Worm (Caenorhabditis elegans) whole organism, L4/young adult: ENCODE measurements around the gene ucp-4.

Experiments used
- W03F9.2 ChIP-seq: fragments of 150-350 bp; optimal IDR thresholded peaks from 2 replicates; lab custom pipeline; 2014; ENCODE audit warnings: missing biosample characterization, missing genetic modification characterization
- him-1 ChIP-seq: sonication (generic microtip); optimal IDR thresholded peaks from 2 replicates; lab custom pipeline; 2016; ENCODE audit warnings: missing genotype, missing genetic modification reagents, missing genetic modification characterization, missing compliant biosample characterization

DNA sequence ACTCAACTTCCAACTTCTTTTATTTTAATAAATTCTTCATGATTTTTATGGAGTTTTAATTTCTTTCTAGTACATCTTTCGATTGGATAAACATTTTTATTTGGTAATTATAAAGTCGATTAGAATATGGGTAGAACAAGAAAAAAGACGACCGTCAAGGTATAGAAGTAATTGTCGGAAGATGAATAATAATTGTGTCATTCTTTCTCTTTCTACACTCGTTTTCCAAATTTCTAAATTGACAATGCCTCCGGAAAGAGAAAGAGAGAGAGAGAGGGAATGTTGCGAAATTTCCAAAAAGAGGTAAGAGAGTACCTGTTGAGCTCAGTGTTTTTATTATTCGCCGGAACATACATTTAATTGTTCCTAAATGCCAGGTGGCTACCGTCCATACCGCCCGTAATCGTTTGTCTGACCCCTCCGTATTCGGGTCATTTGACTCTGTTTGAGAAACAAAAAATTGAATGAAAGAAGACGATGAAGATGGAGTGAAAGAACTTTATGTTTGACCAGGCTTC, 47.8 kb downstream of the ucp-4 start, which contains the start of gene E02C12.12:
- TF ChIP-seq him-1 (tag; lab: Kevin White, UChicago) (no peak), W03F9.2 (tag; lab: Kevin White, UChicago) (no peak)
